Fruit fly (Drosophila melanogaster) whole organism, prepupa: Measurements from ENCODE around the gene CG43219.
A peak's percentile ranks its signal among the peaks of the same experiment; 100 is the strongest.

Experiments
- Blimp-1 ChIP-seq: fragments of 200-800 bp; sonication (Bioruptor generic); optimal IDR thresholded peaks from 3 replicates; lab custom pipeline; 2017; ENCODE audit warnings: missing biosample characterization, missing genetic modification characterization, mild to moderate bottlenecking, moderate library complexity, missing genetic modification reagents
- CG11294 ChIP-seq: fragments of 200-800 bp; sonication (Bioruptor generic); IDR thresholded peaks from 2 replicates; pipeline ENCODE4 v1.3.6; 2022; ENCODE audit warnings: missing biosample characterization, missing genetic modification characterization
- CG11762 ChIP-seq: fragments of 200-800 bp; sonication (Bioruptor generic); optimal IDR thresholded peaks from 3 replicates; lab custom pipeline; 2016; ENCODE audit warnings: missing biosample characterization, missing genetic modification characterization; ENCODE audit not compliant: insufficient read depth
- CG11902 ChIP-seq: fragments of 200-800 bp; sonication (Bioruptor generic); optimal IDR thresholded peaks from 3 replicates; lab custom pipeline; 2016; ENCODE audit warnings: missing biosample characterization, missing genetic modification characterization
- CG15336 ChIP-seq: fragments of 200-800 bp; sonication (Bioruptor generic); IDR thresholded peaks from 2 replicates; pipeline ENCODE4 v1.3.6; 2022; ENCODE audit warnings: missing biosample characterization, missing genetic modification characterization
- CG3032 ChIP-seq: fragments of 200-800 bp; optimal IDR thresholded peaks from 2 replicates; lab custom pipeline; 2019; ENCODE audit warnings: missing biosample characterization, mild to moderate bottlenecking, missing genetic modification characterization, moderate library complexity
- CG31627 ChIP-seq: fragments of 200-800 bp; sonication (Bioruptor generic); optimal IDR thresholded peaks from 3 replicates; lab custom pipeline; 2016; ENCODE audit warnings: missing biosample characterization, missing genetic modification characterization
- CG32006 ChIP-seq: fragments of 200-800 bp; sonication (Bioruptor generic); optimal IDR thresholded peaks from 3 replicates; lab custom pipeline; 2017; ENCODE audit warnings: missing biosample characterization, mild to moderate bottlenecking, missing genetic modification characterization
- CG34406 ChIP-seq: fragments of 200-800 bp; sonication (Bioruptor generic); optimal IDR thresholded peaks from 3 replicates; lab custom pipeline; 2016; ENCODE audit warnings: missing biosample characterization, missing genetic modification characterization
- CG3919 ChIP-seq: fragments of 200-800 bp; sonication (Bioruptor generic); optimal IDR thresholded peaks from 3 replicates; lab custom pipeline; 2016; ENCODE audit warnings: missing biosample characterization, missing genetic modification characterization
- CG6163 ChIP-seq: fragments of 200-800 bp; sonication (Bioruptor generic); IDR thresholded peaks from 3 replicates; pipeline ENCODE4 v1.3.6; 2022; ENCODE audit warnings: missing biosample characterization, missing genetic modification characterization
- CG6276 ChIP-seq: fragments of 200-800 bp; sonication (Bioruptor generic); optimal IDR thresholded peaks from 2 replicates; lab custom pipeline; 2017; ENCODE audit warnings: missing biosample characterization, mild to moderate bottlenecking, missing genetic modification characterization
- CG6792 ChIP-seq: fragments of 200-800 bp; sonication (Bioruptor generic); optimal IDR thresholded peaks from 3 replicates; lab custom pipeline; 2016; ENCODE audit warnings: missing biosample characterization, missing genetic modification characterization
- CG6854 ChIP-seq: fragments of 200-800 bp; sonication (Bioruptor generic); optimal IDR thresholded peaks from 2 replicates; lab custom pipeline; 2017; ENCODE audit warnings: missing biosample characterization, mild to moderate bottlenecking, missing genetic modification characterization
- CG7368 ChIP-seq: fragments of 200-800 bp; sonication (Bioruptor generic); optimal IDR thresholded peaks from 3 replicates; lab custom pipeline; 2016; ENCODE audit warnings: missing biosample characterization, missing genetic modification characterization
- CG8119 ChIP-seq: fragments of 200-800 bp; sonication (Bioruptor generic); IDR thresholded peaks from 3 replicates; pipeline ENCODE4 v1.3.6; 2022; ENCODE audit warnings: missing biosample characterization, missing genetic modification characterization
- CG8319 ChIP-seq: fragments of 200-800 bp; sonication (Bioruptor generic); optimal IDR thresholded peaks from 3 replicates; lab custom pipeline; 2016; ENCODE audit warnings: missing biosample characterization, missing genetic modification characterization
- CG9139 ChIP-seq: fragments of 200-800 bp; sonication (Bioruptor generic); optimal IDR thresholded peaks from 3 replicates; lab custom pipeline; 2017; ENCODE audit warnings: missing biosample characterization, mild to moderate bottlenecking, missing genetic modification characterization
- Eip75B ChIP-seq: fragments of 200-800 bp; sonication (Bioruptor generic); optimal IDR thresholded peaks from 3 replicates; lab custom pipeline; 2016; ENCODE audit warnings: missing biosample characterization, missing genetic modification characterization
- Eip78C ChIP-seq: fragments of 200-800 bp; sonication (Bioruptor generic); peaks from one replicate; lab custom pipeline; 2016; ENCODE audit warnings: missing biosample characterization, missing genetic modification characterization
- Eip93F ChIP-seq: fragments of 200-800 bp; sonication (Bioruptor generic); optimal IDR thresholded peaks from 2 replicates; lab custom pipeline; 2016; ENCODE audit warnings: missing biosample characterization, mild to moderate bottlenecking, missing genetic modification characterization
- Ets21C ChIP-seq: fragments of 200-800 bp; sonication (Bioruptor generic); optimal IDR thresholded peaks from 3 replicates; lab custom pipeline; 2016; ENCODE audit warnings: missing biosample characterization, missing genetic modification characterization
- Ets96B ChIP-seq: fragments of 200-800 bp; optimal IDR thresholded peaks from 2 replicates; lab custom pipeline; 2019; ENCODE audit warnings: missing biosample characterization, mild to moderate bottlenecking, missing genetic modification characterization, moderate library complexity
- Gug ChIP-seq: fragments of 200-800 bp; sonication (Bioruptor generic); IDR thresholded peaks from 2 replicates; pipeline ENCODE4 v1.3.6; 2022; ENCODE audit warnings: missing biosample characterization, missing genetic modification characterization
- Hr38 ChIP-seq: sonication (Bioruptor generic); optimal IDR thresholded peaks from 2 replicates; lab custom pipeline; 2016; ENCODE audit warnings: missing biosample characterization, missing genetic modification characterization
- Hr39 ChIP-seq: fragments of 200-800 bp; sonication (Bioruptor generic); optimal IDR thresholded peaks from 2 replicates; lab custom pipeline; 2016; ENCODE audit warnings: missing biosample characterization, missing genetic modification characterization
- Hr4 ChIP-seq: fragments of 200-800 bp; sonication (Bioruptor generic); optimal IDR thresholded peaks from 3 replicates; lab custom pipeline; 2016; ENCODE audit warnings: missing biosample characterization, missing genetic modification characterization
- Met ChIP-seq: fragments of 200-800 bp; sonication (Bioruptor generic); optimal IDR thresholded peaks from 3 replicates; lab custom pipeline; 2016; ENCODE audit warnings: missing biosample characterization, missing genetic modification characterization
- OdsH ChIP-seq: fragments of 200-800 bp; sonication (Bioruptor generic); optimal IDR thresholded peaks from 3 replicates; lab custom pipeline; 2016; ENCODE audit warnings: missing biosample characterization, missing genetic modification characterization
- Smox ChIP-seq: fragments of 200-800 bp; sonication (Bioruptor generic); optimal IDR thresholded peaks from 3 replicates; lab custom pipeline; 2016; ENCODE audit warnings: missing biosample characterization, missing genetic modification characterization
- Sox102F ChIP-seq: fragments of 200-800 bp; sonication (Bioruptor generic); optimal IDR thresholded peaks from 2 replicates; lab custom pipeline; 2016; ENCODE audit warnings: missing biosample characterization, mild to moderate bottlenecking, missing genetic modification characterization
- Sox15 ChIP-seq: fragments of 200-800 bp; sonication (Bioruptor generic); optimal IDR thresholded peaks from 3 replicates; lab custom pipeline; 2016; ENCODE audit warnings: missing biosample characterization, missing genetic modification characterization
- achi ChIP-seq: fragments of 200-800 bp; sonication (Bioruptor generic); optimal IDR thresholded peaks from 3 replicates; lab custom pipeline; 2016; ENCODE audit warnings: missing biosample characterization, missing genetic modification characterization
- acj6 ChIP-seq: fragments of 200-800 bp; sonication (Bioruptor generic); optimal IDR thresholded peaks from 3 replicates; lab custom pipeline; 2016; ENCODE audit warnings: missing biosample characterization, missing genetic modification characterization
- cyc ChIP-seq: fragments of 200-800 bp; sonication (Bioruptor generic); optimal IDR thresholded peaks from 3 replicates; lab custom pipeline; 2016; ENCODE audit warnings: missing biosample characterization, missing genetic modification characterization
- dac ChIP-seq: fragments of 200-800 bp; sonication (Bioruptor generic); optimal IDR thresholded peaks from 2 replicates; lab custom pipeline; 2017; ENCODE audit warnings: missing biosample characterization, mild to moderate bottlenecking, missing genetic modification characterization
- dsx ChIP-seq: fragments of 200-800 bp; optimal IDR thresholded peaks from 3 replicates; lab custom pipeline; 2019; ENCODE audit warnings: missing biosample characterization, mild to moderate bottlenecking, missing genetic modification characterization, moderate library complexity; ENCODE audit not compliant: poor library complexity, severe bottlenecking
- eg ChIP-seq: fragments of 200-800 bp; sonication (Bioruptor generic); IDR thresholded peaks from 3 replicates; pipeline ENCODE4 v1.3.6; 2022; ENCODE audit warnings: missing biosample characterization, missing genetic modification characterization
- esn ChIP-seq: fragments of 200-800 bp; sonication (Bioruptor generic); optimal IDR thresholded peaks from 2 replicates; lab custom pipeline; 2016; ENCODE audit warnings: missing biosample characterization, mild to moderate bottlenecking, missing genetic modification characterization, moderate library complexity
- fd59A ChIP-seq: fragments of 200-800 bp; sonication (Bioruptor generic); optimal IDR thresholded peaks from 2 replicates; lab custom pipeline; 2017; ENCODE audit warnings: missing biosample characterization, mild to moderate bottlenecking, missing genetic modification characterization, missing genetic modification reagents
- fd85E ChIP-seq: fragments of 200-800 bp; sonication (Bioruptor generic); optimal IDR thresholded peaks from 3 replicates; lab custom pipeline; 2016; ENCODE audit warnings: missing biosample characterization, missing genetic modification characterization
- lz ChIP-seq: fragments of 200-800 bp; sonication (Bioruptor generic); optimal IDR thresholded peaks from 3 replicates; lab custom pipeline; 2016; ENCODE audit warnings: missing biosample characterization, missing genetic modification characterization
- net ChIP-seq: fragments of 200-800 bp; sonication (Bioruptor generic); optimal IDR thresholded peaks from 3 replicates; lab custom pipeline; 2016; ENCODE audit warnings: missing biosample characterization, missing genetic modification characterization
- pdm3 ChIP-seq: fragments of 200-800 bp; sonication (Bioruptor generic); optimal IDR thresholded peaks from 3 replicates; lab custom pipeline; 2016; ENCODE audit warnings: missing biosample characterization, missing genetic modification characterization
- spab ChIP-seq: fragments of 200-800 bp; sonication (Bioruptor generic); optimal IDR thresholded peaks from 2 replicates; lab custom pipeline; 2017; ENCODE audit warnings: missing biosample characterization, mild to moderate bottlenecking, missing genetic modification characterization, missing genetic modification reagents
- ss ChIP-seq, 2 experiments: fragments of 200-800 bp; sonication (Bioruptor generic); optimal IDR thresholded peaks; 2 replicates in 1 of 2; 3 replicates in 1 of 2; lab custom pipeline; 2017 to 2018; ENCODE audit warnings: mild to moderate bottlenecking in 2 of 2, missing biosample characterization in 2 of 2, missing genetic modification characterization in 2 of 2, moderate library complexity in 1 of 2
- svp ChIP-seq: fragments of 200-800 bp; sonication (Bioruptor generic); peaks from one replicate; lab custom pipeline; 2016; ENCODE audit warnings: missing biosample characterization, missing genetic modification characterization
- topi ChIP-seq: fragments of 200-800 bp; sonication (Bioruptor generic); optimal IDR thresholded peaks from 3 replicates; lab custom pipeline; 2016; ENCODE audit warnings: missing biosample characterization, missing genetic modification characterization
- vri ChIP-seq: fragments of 200-800 bp; sonication (Bioruptor generic); optimal IDR thresholded peaks from 3 replicates; lab custom pipeline; 2016; ENCODE audit warnings: missing biosample characterization, mild to moderate bottlenecking, missing genetic modification characterization

CG43219 gene

DNA sequence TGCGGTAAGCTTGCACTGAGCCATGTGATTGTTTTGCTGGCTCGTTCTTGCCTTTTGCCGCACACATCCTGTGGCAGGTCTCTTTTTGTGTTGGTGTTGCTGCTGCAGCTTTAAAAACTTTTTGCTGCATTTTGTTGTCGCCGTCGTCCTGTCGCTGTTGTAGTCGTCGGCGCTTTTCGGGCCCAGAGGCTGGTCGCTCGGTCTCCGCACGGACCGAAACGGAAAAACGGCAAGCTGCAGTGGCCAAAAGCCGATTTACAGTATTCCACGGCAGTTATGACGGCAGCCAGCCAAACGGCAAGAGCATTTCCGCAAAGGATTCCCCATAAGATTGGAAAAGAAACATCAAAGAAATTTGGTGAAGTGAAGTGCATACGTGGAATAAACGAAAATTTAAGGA lies at the start of gene CG43219:
TSS of gene CG43219 (plus strand) at position 301 of the 400 bp plus-strand sequence.
- TF ChIP-seq CG11294 (GFP tag; lab: Robert Waterston, UW) (no peak), ss (GFP tag; optimal IDR thresholded peaks at IDR 0.05; lab: Kevin White, UChicago) (no peak), Eip78C (GFP tag; lab: Kevin White, UChicago) (peak; percentile 5), CG34406 (GFP tag; lab: Kevin White, UChicago) (no peak), CG8119 (no peak), fd85E (GFP tag; lab: Kevin White, UChicago) (no peak), CG8319 (GFP tag; lab: Kevin White, UChicago) (no peak)
- TF ChIP-seq, all 60 proteins: peak for 1

DNA sequence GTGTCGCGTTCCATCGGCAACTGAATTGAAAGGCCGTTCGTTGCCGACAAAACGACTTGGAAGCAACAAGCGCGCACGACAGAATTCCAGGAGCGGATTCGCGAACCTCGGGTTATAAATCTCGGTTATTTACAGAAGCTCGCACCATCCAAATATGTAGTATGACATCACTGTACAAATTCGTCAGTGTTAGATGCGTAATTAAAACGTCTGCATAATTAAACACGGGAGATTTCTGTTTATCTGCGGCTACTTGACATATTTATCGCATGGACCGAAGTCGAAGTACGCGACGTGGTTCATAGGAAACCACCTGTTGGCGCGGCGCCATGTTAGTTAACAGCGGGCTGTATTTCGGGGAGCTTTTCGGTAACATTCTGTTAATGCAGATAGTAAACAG lies 48.3 kb upstream of the CG43219 start, which contains the start of gene Ac78C:
TSS of gene Ac78C (minus strand) at position 26 of the 400 bp plus-strand sequence.
- TF ChIP-seq CG11902 (GFP tag; lab: Kevin White, UChicago): peak; percentile 94
- TF ChIP-seq achi (GFP tag; lab: Kevin White, UChicago): peak; percentile 84
- TF ChIP-seq CG9139 (GFP tag; lab: Kevin White, UChicago): peak; percentile 78
- peak; percentile 85 for TF ChIP-seq CG6792 (GFP tag; lab: Kevin White, UChicago)
- TF ChIP-seq topi (GFP tag; lab: Kevin White, UChicago): peak; percentile 82
- peak; percentile 83 for TF ChIP-seq Ets96B
- peak; percentile 90 for TF ChIP-seq Gug (GFP tag; lab: Robert Waterston, UW)
- peak; percentile 89 for TF ChIP-seq CG7368 (GFP tag; lab: Kevin White, UChicago)
- TF ChIP-seq cyc (GFP tag; lab: Kevin White, UChicago): peak; percentile 87
- peak; percentile 82 for TF ChIP-seq CG11294 (GFP tag; lab: Robert Waterston, UW)
- peak; percentile 75 for TF ChIP-seq CG34406 (GFP tag; lab: Kevin White, UChicago)
- peak; percentile 90 for TF ChIP-seq Eip75B (GFP tag; lab: Kevin White, UChicago)
- TF ChIP-seq Ets21C: peak; percentile 80
- peak; percentile 51 for TF ChIP-seq Blimp-1
- TF ChIP-seq OdsH (GFP tag; lab: Kevin White, UChicago): peak; percentile 86
- peak; percentile 91 for TF ChIP-seq eg
- TF ChIP-seq Eip93F (GFP tag; lab: Kevin White, UChicago): no peak
- TF ChIP-seq dac (GFP tag; lab: Kevin White, UChicago): peak; percentile 85
- TF ChIP-seq Hr38 (GFP tag; lab: Kevin White, UChicago): peak; percentile 38
- TF ChIP-seq vri (GFP tag; lab: Kevin White, UChicago): peak; percentile 73
- TF ChIP-seq CG15336: peak; percentile 88
- peak; percentile 88 for TF ChIP-seq pdm3 (GFP tag; lab: Kevin White, UChicago)
- peak; percentile 79 for TF ChIP-seq CG11762 (GFP tag; lab: Kevin White, UChicago)
- TF ChIP-seq esn (GFP tag; lab: Kevin White, UChicago): peak; percentile 84
- peak; percentile 70 for TF ChIP-seq dsx (GFP tag; lab: Kevin White, UChicago)
- TF ChIP-seq net (GFP tag; lab: Kevin White, UChicago): peak; percentile 87
- TF ChIP-seq Hr39 (GFP tag; lab: Kevin White, UChicago): peak; percentile 86
- TF ChIP-seq fd59A: peak; percentile 63
- peak; percentile 89 for TF ChIP-seq CG3919 (GFP tag; lab: Kevin White, UChicago)
- peak; percentile 77 for TF ChIP-seq Sox15
- peak; percentile 81 for TF ChIP-seq CG3032 (tag; lab: Kevin White, UChicago)
- TF ChIP-seq CG8319 (GFP tag; lab: Kevin White, UChicago): peak; percentile 82
- TF ChIP-seq acj6 (GFP tag; lab: Kevin White, UChicago): peak; percentile 82
- peak; percentile 87 for TF ChIP-seq lz
- TF ChIP-seq Hr4 (GFP tag; lab: Kevin White, UChicago): peak; percentile 91
- TF ChIP-seq svp: peak; percentile 91
- TF ChIP-seq CG8119: peak; percentile 87
- TF ChIP-seq Smox: peak; percentile 77
- peak; percentile 77 to 85 for TF ChIP-seq ss (GFP tag; optimal IDR thresholded peaks at IDR 0.05; lab: Kevin White, UChicago)
- TF ChIP-seq CG6276 (GFP tag; lab: Kevin White, UChicago): peak; percentile 87
- peak; percentile 92 for TF ChIP-seq CG6163
- peak; percentile 85 for TF ChIP-seq CG32006 (GFP tag; lab: Kevin White, UChicago)
- peak; percentile 81 for TF ChIP-seq Met (GFP tag; lab: Kevin White, UChicago)
- TF ChIP-seq Sox102F (GFP tag; lab: Kevin White, UChicago): peak; percentile 81
- peak; percentile 88 for TF ChIP-seq CG6854 (GFP tag; lab: Kevin White, UChicago)
- peak; percentile 68 for TF ChIP-seq spab (GFP tag; lab: Kevin White, UChicago)
- TF ChIP-seq CG31627: peak; percentile 86
